Fruit fly (Drosophila melanogaster): Measurements from ENCODE around the gene Npc2h.

DNA sequence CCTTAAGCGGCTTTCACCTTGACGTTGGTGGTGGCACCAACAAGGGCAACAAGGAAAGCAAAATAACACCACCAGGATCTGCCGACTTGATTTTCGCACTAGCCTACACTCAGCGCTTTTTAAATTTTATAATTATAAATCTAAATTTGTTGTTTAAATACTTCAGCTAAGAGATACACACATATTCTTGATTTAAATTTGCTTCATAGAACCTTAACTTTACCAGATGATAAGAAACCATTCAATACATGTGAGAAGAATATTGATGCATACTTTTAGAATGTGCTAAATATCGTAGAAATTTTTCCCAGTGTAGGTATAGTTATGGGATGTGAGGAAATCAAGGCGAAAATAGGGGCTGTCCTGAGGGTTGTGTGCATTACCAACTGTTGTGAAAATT lies 13.0 kb downstream of the Npc2h start:
- TF ChIP-seq EcR (GFP tag; optimal IDR thresholded peaks at IDR 0.05), result no peak
- no peak for TF ChIP-seq fd96Ca (GFP tag; IDR thresholded peaks at IDR 0.05)
- TF ChIP-seq gl (tag; optimal IDR thresholded peaks at IDR 0.05), result no peak
- TF ChIP-seq CG15710 (tag; optimal IDR thresholded peaks at IDR 0.05), result no peak
